Worm (Caenorhabditis elegans) whole organism, L4 larva: ENCODE data around the gene Y37E11B.5.

ENCODE experiments used
- F26F4.8 ChIP-seq: fragments of 200-800 bp; sonication (Bioruptor generic); conservative IDR thresholded peaks from 2 replicates; pipeline ENCODE4 v1.3.6; 2022; ENCODE audit warnings: missing genetic modification characterization, missing compliant biosample characterization
- F37D6.2 ChIP-seq: sonication (generic microtip); optimal IDR thresholded peaks from 2 replicates; lab custom pipeline; 2016; ENCODE audit warnings: mild to moderate bottlenecking, missing genetic modification characterization, missing compliant biosample characterization
- T26A8.4 ChIP-seq: fragments of 200-800 bp; sonication (Bioruptor generic); IDR thresholded peaks from 2 replicates; pipeline ENCODE4 v1.3.6; 2022; ENCODE audit warnings: missing genetic modification characterization, missing compliant biosample characterization
- aha-1 ChIP-seq: fragments of 150-350 bp; peaks from one replicate; lab custom pipeline; 2014; ENCODE audit warnings: missing biosample characterization, missing genetic modification characterization
- ama-1 ChIP-seq: fragments of 150-350 bp; optimal IDR thresholded peaks from 2 replicates; lab custom pipeline; 2014; ENCODE audit warnings: inconsistent platforms, mixed read lengths
- ceh-20 ChIP-seq: fragments of 200-800 bp; sonication (Bioruptor generic); IDR thresholded peaks from 2 replicates; pipeline ENCODE4 v1.3.6; 2022; ENCODE audit warnings: missing genetic modification reagents, missing genetic modification characterization, missing compliant biosample characterization
- ceh-28 ChIP-seq: fragments of 150-350 bp; optimal IDR thresholded peaks from 2 replicates; lab custom pipeline; 2014; ENCODE audit warnings: missing biosample characterization, missing genetic modification reagents, missing genetic modification characterization
- ceh-44 ChIP-seq: fragments of 200-800 bp; sonication (Bioruptor generic); IDR thresholded peaks from 2 replicates; pipeline ENCODE4 v1.3.6; 2022; ENCODE audit warnings: missing genetic modification reagents, missing genetic modification characterization, missing compliant biosample characterization
- ceh-82 ChIP-seq: sonication (generic microtip); optimal IDR thresholded peaks from 2 replicates; lab custom pipeline; 2017; ENCODE audit warnings: missing biosample characterization, missing genetic modification characterization
- cey-2 ChIP-seq: sonication (generic microtip); optimal IDR thresholded peaks from 3 replicates; lab custom pipeline; 2017; ENCODE audit warnings: missing genetic modification characterization, mild to moderate bottlenecking, missing compliant biosample characterization, antibody characterized with exemption, borderline replicate concordance; ENCODE audit not compliant: insufficient read depth
- daf-8 ChIP-seq: fragments of 200-800 bp; sonication (Bioruptor generic); IDR thresholded peaks from 2 replicates; pipeline ENCODE4 v1.3.6; 2022; ENCODE audit warnings: missing genetic modification characterization, missing compliant biosample characterization
- egl-43 ChIP-seq: fragments of 200-800 bp; sonication (Bioruptor generic); IDR thresholded peaks from 2 replicates; pipeline ENCODE4 v1.3.6; 2022; ENCODE audit warnings: missing genetic modification reagents, missing genetic modification characterization, missing compliant biosample characterization
- fos-1 ChIP-seq: fragments of 150-350 bp; optimal IDR thresholded peaks from 2 replicates; lab custom pipeline; 2014; ENCODE audit warnings: missing biosample characterization, missing genetic modification characterization
- hlh-11 ChIP-seq: fragments of 200-800 bp; sonication (Bioruptor generic); optimal IDR thresholded peaks from 2 replicates; lab custom pipeline; 2018; ENCODE audit warnings: mild to moderate bottlenecking, missing genetic modification characterization, missing compliant biosample characterization
- jun-1 ChIP-seq: fragments of 150-350 bp; optimal IDR thresholded peaks from 2 replicates; lab custom pipeline; 2014; ENCODE audit warnings: missing biosample characterization, missing genetic modification reagents, missing genetic modification characterization
- lin-1 ChIP-seq: fragments of 200-800 bp; sonication (Bioruptor generic); IDR thresholded peaks from 2 replicates; pipeline ENCODE4 v1.3.6; 2022; ENCODE audit warnings: missing genetic modification reagents, missing genetic modification characterization, missing compliant biosample characterization
- lin-38 ChIP-seq: fragments of 200-800 bp; sonication (Bioruptor generic); IDR thresholded peaks from 2 replicates; pipeline ENCODE4 v1.3.6; 2022; ENCODE audit warnings: missing genetic modification reagents, missing genetic modification characterization, missing compliant biosample characterization
- mdl-1 ChIP-seq, 2 experiments: fragments of 150-350 bp in 1 of 2; sonication (generic microtip) in 1 of 2; optimal IDR thresholded peaks; 2 replicates each; lab custom pipeline; 2014 to 2017; ENCODE audit warnings: missing biosample characterization in 2 of 2, missing genetic modification characterization in 2 of 2
- mxl-2 ChIP-seq: fragments of 200-800 bp; sonication (Bioruptor generic); conservative IDR thresholded peaks from 2 replicates; pipeline ENCODE4 v1.3.6; 2022; ENCODE audit warnings: missing genetic modification reagents, missing genetic modification characterization, missing compliant biosample characterization
- nhr-237 ChIP-seq: sonication (generic microtip); optimal IDR thresholded peaks from 2 replicates; lab custom pipeline; 2017; ENCODE audit warnings: missing biosample characterization, missing genetic modification characterization
- nhr-28 ChIP-seq: fragments of 150-350 bp; optimal IDR thresholded peaks from 2 replicates; lab custom pipeline; 2014; ENCODE audit warnings: missing biosample characterization, missing genetic modification characterization
- nhr-42 ChIP-seq: fragments of 200-800 bp; sonication (Bioruptor generic); IDR thresholded peaks from 2 replicates; pipeline ENCODE4 v1.3.6; 2022; ENCODE audit warnings: missing genetic modification characterization, missing compliant biosample characterization
- nhr-6 ChIP-seq: fragments of 150-350 bp; optimal IDR thresholded peaks from 2 replicates; lab custom pipeline; 2014; ENCODE audit warnings: missing biosample characterization, missing genetic modification characterization
- nhr-77 ChIP-seq: fragments of 150-350 bp; optimal IDR thresholded peaks from 2 replicates; lab custom pipeline; 2014; ENCODE audit warnings: missing biosample characterization, missing genetic modification characterization
- pha-4 ChIP-seq, 2 experiments: fragments of 150-350 bp in 1 of 2; fragments of 200-800 bp in 1 of 2; sonication (Bioruptor generic) in 1 of 2; IDR thresholded peaks in 1 of 2; optimal IDR thresholded peaks in 1 of 2; 2 replicates each; pipeline versions ENCODE4 v1.3.6 to Lab custom; 2014 to 2022; ENCODE audit warnings: missing genetic modification characterization in 2 of 2, missing genetic modification reagents in 2 of 2, missing biosample characterization in 1 of 2, missing compliant biosample characterization in 1 of 2
- pqm-1 ChIP-seq: sonication (generic microtip); optimal IDR thresholded peaks from 2 replicates; lab custom pipeline; 2017; ENCODE audit warnings: missing biosample characterization, missing genetic modification characterization
- rbr-2 ChIP-seq: sonication (generic microtip); optimal IDR thresholded peaks from 2 replicates; lab custom pipeline; 2016; ENCODE audit warnings: missing genotype, missing genetic modification characterization, missing compliant biosample characterization
- sdz-12 ChIP-seq: fragments of 200-800 bp; sonication (Bioruptor generic); optimal IDR thresholded peaks from 2 replicates; lab custom pipeline; 2018; ENCODE audit warnings: mild to moderate bottlenecking, missing genetic modification characterization, missing compliant biosample characterization
- set-16 ChIP-seq: fragments of 200-800 bp; sonication (Bioruptor generic); IDR thresholded peaks from 2 replicates; pipeline ENCODE4 v1.3.6; 2022; ENCODE audit warnings: missing genetic modification reagents, missing genetic modification characterization, missing compliant biosample characterization
- skn-1 ChIP-seq: fragments of 150-350 bp; optimal IDR thresholded peaks from 2 replicates; lab custom pipeline; 2014; ENCODE audit warnings: missing biosample characterization, missing genetic modification characterization
- snpc-4 ChIP-seq: fragments of 150-350 bp; optimal IDR thresholded peaks from 2 replicates; lab custom pipeline; 2014; ENCODE audit warnings: missing biosample characterization, missing genetic modification characterization
- spr-1 ChIP-seq: sonication (generic microtip); optimal IDR thresholded peaks from 2 replicates; lab custom pipeline; 2016; ENCODE audit warnings: mild to moderate bottlenecking, missing genetic modification characterization, missing compliant biosample characterization
- spr-3 ChIP-seq: fragments of 200-800 bp; sonication (Bioruptor generic); optimal IDR thresholded peaks from 2 replicates; lab custom pipeline; 2018; ENCODE audit warnings: mild to moderate bottlenecking, missing genetic modification characterization, missing compliant biosample characterization
- unc-39 ChIP-seq: sonication (generic microtip); optimal IDR thresholded peaks from 2 replicates; lab custom pipeline; 2017; ENCODE audit warnings: missing biosample characterization, missing genetic modification characterization
- unc-62 ChIP-seq, 3 experiments: fragments of 150-350 bp in 1 of 3; sonication (generic microtip); optimal IDR thresholded peaks in 2 of 3; peaks in 1 of 3; 1 replicate in 1 of 3; 2 replicates in 2 of 3; lab custom pipeline; 2014 to 2017; ENCODE audit warnings: missing biosample characterization in 3 of 3, missing genetic modification characterization in 3 of 3, missing genetic modification reagents in 3 of 3, missing genotype in 1 of 3

The Y37E11B.5 gene

DNA sequence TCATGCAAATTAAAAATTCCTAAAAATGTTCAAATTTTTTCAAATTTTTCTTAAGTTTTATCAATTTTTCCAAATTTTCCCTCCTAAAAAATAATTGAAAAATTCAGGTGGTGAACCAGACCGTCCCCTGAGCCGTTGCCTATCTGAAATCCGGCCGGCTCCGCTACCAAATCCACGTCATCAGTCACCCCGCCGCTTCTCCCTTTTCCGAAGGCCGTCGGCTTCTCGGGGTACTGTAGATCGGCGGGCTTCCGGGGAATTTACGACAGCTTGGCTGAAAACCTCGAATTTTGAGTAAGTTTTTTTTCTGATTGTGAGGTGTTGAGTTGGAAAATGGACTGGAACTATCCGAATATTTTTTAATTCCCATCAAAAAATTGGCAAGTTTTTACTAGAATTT is 27.7 kb downstream of the Y37E11B.5 start:
- TF ChIP-seq set-16 = peak; percentile 69
- no peak for TF ChIP-seq egl-43 (GFP tag; lab: Robert Waterston, UW)
- no peak for TF ChIP-seq sdz-12 (GFP tag; lab: Kevin White, UChicago)
- no peak for TF ChIP-seq ceh-82 (tag; lab: Kevin White, UChicago)
- no peak for TF ChIP-seq ama-1 (lab: Kevin White, UChicago)
- no peak for TF ChIP-seq fos-1

DNA sequence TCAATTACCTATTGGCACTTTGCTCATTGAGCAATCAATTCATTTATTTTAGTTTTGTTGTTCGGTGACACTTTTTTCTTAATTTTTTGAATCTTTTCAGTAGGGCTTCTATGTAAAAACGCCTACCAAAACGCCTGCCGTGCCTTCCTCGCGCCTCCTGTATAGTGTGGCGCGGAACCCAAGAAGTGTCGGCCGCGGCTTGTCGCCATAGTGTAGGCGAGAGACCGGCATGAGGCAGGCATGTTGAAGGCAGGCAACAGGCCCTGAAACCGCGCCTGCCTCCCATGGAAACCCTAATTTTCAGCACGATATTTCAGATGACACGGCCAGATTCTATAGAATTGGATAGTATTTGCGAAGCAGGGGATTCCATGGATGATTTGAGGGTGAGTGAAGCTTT is 29.7 kb downstream of the Y37E11B.5 start, which contains the start of gene otpl-1:
TSS of gene otpl-1 (plus strand) at position 372 of the 400 bp plus-strand sequence.
- TF ChIP-seq set-16 = peak; percentile 47; the same call in 1 of the 2 replicates
- no peak for TF ChIP-seq jun-1 (tag; lab: Kevin White, UChicago)
- no peak for TF ChIP-seq nhr-77 (tag; lab: Kevin White, UChicago)
- TF ChIP-seq nhr-237 (tag; lab: Kevin White, UChicago) = no peak

DNA sequence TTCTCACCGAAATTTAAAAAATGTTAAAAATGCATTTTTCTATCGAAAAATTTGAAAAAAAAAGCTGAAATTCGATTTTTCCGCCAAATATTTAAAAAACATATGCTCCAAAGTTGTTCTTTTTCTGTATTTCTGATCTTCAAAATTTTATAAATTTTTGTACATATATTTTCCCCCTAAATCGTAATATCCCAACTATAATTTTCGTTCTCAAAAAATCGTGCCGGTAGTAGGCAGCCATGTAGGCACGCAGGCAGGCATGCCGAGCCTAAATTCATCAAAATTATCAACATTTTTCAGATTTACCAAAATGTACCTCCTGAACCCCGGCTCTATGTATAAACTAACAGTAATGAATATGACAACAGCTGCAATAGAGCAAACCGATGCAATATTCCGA is 33.5 kb downstream of the Y37E11B.5 start, which contains the start of gene sre-5:
TSS of gene sre-5 (plus strand) at position 301 of the 400 bp plus-strand sequence.
- TF ChIP-seq daf-8 = no peak
- TF ChIP-seq aha-1 (tag; lab: Kevin White, UChicago) = peak; percentile 12
- TF ChIP-seq, all 104 proteins: peak for 1

DNA sequence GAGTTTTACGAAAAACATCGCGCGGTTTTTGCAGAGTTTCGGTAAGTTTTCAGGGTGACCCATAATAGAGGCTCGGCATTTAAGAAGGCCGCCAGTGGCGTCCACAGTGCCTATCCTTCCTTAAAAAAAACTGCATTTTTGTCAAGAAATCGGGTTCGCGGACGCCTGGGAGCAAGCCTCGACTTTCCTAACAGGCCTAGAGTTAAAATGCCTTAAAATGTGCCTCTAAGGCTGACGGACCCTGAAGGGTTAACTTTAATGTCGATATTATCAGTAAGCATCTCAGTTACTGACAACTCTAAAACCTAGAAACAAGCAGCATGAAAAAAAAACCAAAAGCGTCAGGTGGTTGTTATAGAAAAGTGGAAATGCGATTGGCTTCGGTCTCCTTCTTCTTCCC is 39.2 kb downstream of the Y37E11B.5 start:
- TF ChIP-seq snpc-4 (tag; lab: Kevin White, UChicago) (no peak), aha-1 (tag; lab: Kevin White, UChicago) (peak; percentile 93), unc-62 (GFP tag; optimal IDR thresholded peaks at IDR 0.05 in 1 of 2; lab: Kevin White, UChicago) (no peak), unc-62 (tag; optimal IDR thresholded peaks at IDR 0.05; lab: Kevin White, UChicago) (no peak), F37D6.2 (tag; lab: Kevin White, UChicago) (no peak)

DNA sequence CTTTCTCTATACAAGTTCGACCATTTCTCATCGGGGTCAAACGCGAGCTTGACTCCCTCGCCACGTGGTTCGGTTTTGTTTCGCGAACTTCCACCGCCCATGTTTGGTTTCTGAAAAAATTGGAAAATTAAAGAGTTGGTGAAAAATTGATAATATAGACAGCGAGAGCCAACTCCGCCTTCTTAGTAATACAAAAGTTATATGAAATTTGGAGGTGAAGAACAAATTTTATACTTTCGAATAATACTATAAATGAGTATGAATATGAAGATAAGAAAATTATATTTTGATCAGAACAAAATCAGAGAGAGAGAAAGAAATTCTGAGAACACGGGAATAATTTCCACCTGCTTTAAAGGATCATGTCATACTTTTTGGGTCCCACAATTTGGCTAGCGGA is 41.0 kb downstream of the Y37E11B.5 start, which contains the start of gene osm-9:
TSS of gene osm-9 (minus strand) at position 101 of the 400 bp plus-strand sequence.
- TF ChIP-seq unc-39 (no peak), ceh-28 (no peak), cey-2 (tag; lab: Kevin White, UChicago) (no peak), mxl-2 (no peak), ceh-20 (GFP tag; lab: Robert Waterston, UW) (no peak), lin-1 (GFP tag; lab: Robert Waterston, UW) (no peak), skn-1 (tag; lab: Kevin White, UChicago) (no peak), mdl-1 (tag; optimal IDR thresholded peaks at IDR 0.05; lab: Kevin White, UChicago) (no peak), lin-38 (GFP tag; lab: Robert Waterston, UW) (no peak), pqm-1 (tag; lab: Kevin White, UChicago) (no peak), T26A8.4 (GFP tag; lab: Robert Waterston, UW) (no peak), ceh-44 (GFP tag; lab: Robert Waterston, UW) (no peak), ama-1 (lab: Kevin White, UChicago) (no peak), hlh-11 (tag; lab: Kevin White, UChicago) (no peak), nhr-42 (GFP tag; lab: Robert Waterston, UW) (no peak), F26F4.8 (no peak), pha-4 (GFP tag; IDR thresholded peaks at IDR 0.05; lab: Robert Waterston, UW) (no peak), pha-4 (tag; optimal IDR thresholded peaks at IDR 0.05; lab: Kevin White, UChicago) (no peak), spr-1 (tag; lab: Kevin White, UChicago) (no peak)
- TF ChIP-seq, all 104 proteins: peak for 0

DNA sequence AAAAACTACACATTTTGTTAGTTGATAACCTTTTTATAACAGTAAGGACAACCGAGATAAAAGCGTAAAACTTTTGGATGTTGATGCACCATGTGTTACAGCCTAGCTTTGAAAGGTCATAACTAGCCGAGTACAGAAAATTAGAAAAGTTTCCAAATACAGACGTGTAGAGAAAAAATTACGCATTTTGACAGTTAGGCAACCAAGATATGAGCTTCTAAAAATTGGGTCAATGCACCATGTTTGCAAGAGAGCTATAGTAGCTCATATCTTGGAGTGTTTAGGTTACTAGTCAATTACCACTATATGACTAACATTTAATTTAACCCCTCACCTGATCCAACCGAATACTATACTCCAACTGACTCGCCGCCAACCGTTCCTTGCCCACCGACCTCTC is 45.4 kb downstream of the Y37E11B.5 start:
- no peak for TF ChIP-seq rbr-2
- TF ChIP-seq nhr-28 (tag; lab: Kevin White, UChicago) = no peak
- TF ChIP-seq unc-62 (GFP tag; optimal IDR thresholded peaks at IDR 0.05 in 1 of 2; lab: Kevin White, UChicago) = peak in 1 of 2 experiments; percentile 90
- no peak for TF ChIP-seq unc-62 (tag; optimal IDR thresholded peaks at IDR 0.05; lab: Kevin White, UChicago)
- no peak for TF ChIP-seq nhr-6 (tag; lab: Kevin White, UChicago)
- no peak for TF ChIP-seq spr-3 (GFP tag; lab: Kevin White, UChicago)
